Fruit fly (Drosophila melanogaster): ENCODE data around the gene Hyls1.

Hyls1 gene

dm6 chr2L:16299466-16300311 lies 52.7 kb downstream of the Hyls1 start, which contains the start of the genes heix and CG17328 (continued):
- TF ChIP-seq fd3F (GFP tag; optimal IDR thresholded peaks at IDR 0.05) (peak; percentile 65), Med (GFP tag) (peak; percentile 93), sens-2 (GFP tag; IDR thresholded peaks at IDR 0.05) (0 out of 2 replicates have a peak, but pooled peaks have one; percentile 7), CG7839 (tag; optimal IDR thresholded peaks at IDR 0.05) (peak; percentile 78), Bdp1 (GFP tag; optimal IDR thresholded peaks at IDR 0.05) (peak; percentile 63), shn (GFP tag; optimal IDR thresholded peaks at IDR 0.05) (peak; percentile 58), CG1602 (GFP tag; optimal IDR thresholded peaks at IDR 0.05) (peak; percentile 64), CG7786 (GFP tag; optimal IDR thresholded peaks at IDR 0.05) (peak; percentile 56), CG12236 (GFP tag; optimal IDR thresholded peaks at IDR 0.05) (no peak), luna (GFP tag; optimal IDR thresholded peaks at IDR 0.05) (peak; percentile 70), Oli (tag; optimal IDR thresholded peaks at IDR 0.05) (no peak), Hey (tag; optimal IDR thresholded peaks at IDR 0.05) (no peak), CG16815 (GFP tag; optimal IDR thresholded peaks at IDR 0.05) (peak; percentile 67), HLHmδ (GFP tag; optimal IDR thresholded peaks at IDR 0.05) (no peak), hb (GFP tag; IDR thresholded peaks at IDR 0.05; ENCODE audit: partially characterized antibody) (no peak), sisA (GFP tag; IDR thresholded peaks at IDR 0.05) (peak; percentile 80), CG3407 (GFP tag; optimal IDR thresholded peaks at IDR 0.05) (peak; percentile 37), CG43689 (GFP tag; IDR thresholded peaks at IDR 0.05) (no peak), stc (GFP tag; IDR thresholded peaks at IDR 0.05) (peak; percentile 62), CG10366 (GFP tag; IDR thresholded peaks at IDR 0.05) (peak; percentile 70; the same call in 1 of the 2 replicates), pros (GFP tag; optimal IDR thresholded peaks at IDR 0.05) (no peak), caup (GFP tag; optimal IDR thresholded peaks at IDR 0.05; ENCODE audit: severe bottlenecking) (peak; percentile 64), crp (GFP tag; optimal IDR thresholded peaks at IDR 0.05) (peak; percentile 37 to 94), CG1529 (GFP tag; optimal IDR thresholded peaks at IDR 0.05) (peak; percentile 100), ssp (GFP tag; IDR thresholded peaks at IDR 0.05) (peak; percentile 43), zfh2 (GFP tag; optimal IDR thresholded peaks at IDR 0.05) (peak; percentile 69), gcm2 (GFP tag; optimal IDR thresholded peaks at IDR 0.05) (no peak), tap (tag; optimal IDR thresholded peaks at IDR 0.05) (no peak), Myb (GFP tag; optimal IDR thresholded peaks at IDR 0.05) (peak; percentile 39), ara (GFP tag; IDR thresholded peaks at IDR 0.05) (peak; percentile 48; the same call in 1 of the 2 replicates), Lpt (GFP tag; optimal IDR thresholded peaks at IDR 0.05) (no peak), CkIIα-i1 (GFP tag; IDR thresholded peaks at IDR 0.05) (no peak), Ets65A (GFP tag) (no peak), Lhr (GFP tag; optimal IDR thresholded peaks at IDR 0.05) (no peak), twi (tag; optimal IDR thresholded peaks at IDR 0.05) (peak; percentile 49), ab (GFP tag; optimal IDR thresholded peaks at IDR 0.05) (peak; percentile 32), E2f2 (GFP tag; IDR thresholded peaks at IDR 0.05) (peak; percentile 48), CG14965 (GFP tag; optimal IDR thresholded peaks at IDR 0.05; ENCODE audit: borderline replicate concordance) (no peak), Doc2 (GFP tag; IDR thresholded peaks at IDR 0.05) (no peak), Fer2 (tag; optimal IDR thresholded peaks at IDR 0.05) (peak; percentile 75), ham (GFP tag; IDR thresholded peaks at IDR 0.05) (no peak; the same call in 1 of the 2 replicates), sc (optimal IDR thresholded peaks at IDR 0.05) (no peak), sc (GFP tag; optimal IDR thresholded peaks at IDR 0.05) (no peak), CG11504 (tag; optimal IDR thresholded peaks at IDR 0.05) (no peak), CG18262 (tag; optimal IDR thresholded peaks at IDR 0.05) (peak; percentile 70), CG11723 (GFP tag; optimal IDR thresholded peaks at IDR 0.05) (no peak), pan (optimal IDR thresholded peaks at IDR 0.05) (no peak), pan (GFP tag; optimal IDR thresholded peaks at IDR 0.05 in 1 of 2, IDR thresholded peaks at IDR 0.05 in 1 of 2) (peak in 1 of 2 experiments; percentile 65), her (GFP tag; optimal IDR thresholded peaks at IDR 0.05) (no peak), Aef1 (GFP tag; IDR thresholded peaks at IDR 0.05) (peak; percentile 80)
